Fruit fly (Drosophila melanogaster): ENCODE measurements around the gene kraken.

Gene kraken

DNA sequence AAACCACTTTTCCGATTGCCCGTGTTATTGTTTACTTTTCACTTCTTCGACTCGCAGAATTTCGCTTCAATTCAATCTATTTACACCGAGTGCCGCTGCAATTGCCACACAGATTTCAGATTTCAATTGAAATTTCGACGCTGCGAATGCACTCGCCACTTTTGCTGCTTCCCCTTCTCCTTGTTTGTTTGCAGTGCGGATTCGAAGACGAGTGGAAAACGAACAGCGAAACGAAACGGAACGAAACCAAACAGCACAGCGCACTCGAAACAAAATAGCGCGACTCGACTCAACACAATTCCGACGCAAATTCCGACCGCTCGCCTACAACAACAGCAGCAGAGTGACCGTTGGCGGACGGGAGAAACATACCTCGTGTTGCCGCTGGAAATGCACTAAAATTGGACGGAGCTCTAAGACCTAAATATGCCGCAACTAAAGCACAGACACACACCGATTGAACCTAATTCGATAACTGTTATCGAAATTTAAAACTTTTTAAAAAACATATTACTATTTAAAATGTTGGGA lies 1.8 kb upstream of the kraken start, which contains the start of gene drongo:
Gene drongo, minus strand, starts transcription at position 345 of the 531 bp plus-strand sequence.
- TF ChIP-seq CG17801 (GFP tag; optimal IDR thresholded peaks at IDR 0.05; ENCODE audit: partially characterized antibody), result peak; percentile 25

- TF ChIP-seq CG17801 (GFP tag; optimal IDR thresholded peaks at IDR 0.05; ENCODE audit: partially characterized antibody), result no peak
Observed at dm6 chr2L:855052-855547, 2.5 kb downstream of the kraken start, which contains the start of gene CG13949. CG13949 (plus strand) TSS chr2L:855337.

- TF ChIP-seq CG17801 (GFP tag; optimal IDR thresholded peaks at IDR 0.05; ENCODE audit: partially characterized antibody), result no peak
Observed at dm6 chr2L:856001-856400, 3.4 kb downstream of the kraken start.

dm6 chr2L:856690-857488 lies 4.3 kb downstream of the kraken start:
- no peak for TF ChIP-seq CG17801 (GFP tag; optimal IDR thresholded peaks at IDR 0.05; ENCODE audit: partially characterized antibody)

DNA sequence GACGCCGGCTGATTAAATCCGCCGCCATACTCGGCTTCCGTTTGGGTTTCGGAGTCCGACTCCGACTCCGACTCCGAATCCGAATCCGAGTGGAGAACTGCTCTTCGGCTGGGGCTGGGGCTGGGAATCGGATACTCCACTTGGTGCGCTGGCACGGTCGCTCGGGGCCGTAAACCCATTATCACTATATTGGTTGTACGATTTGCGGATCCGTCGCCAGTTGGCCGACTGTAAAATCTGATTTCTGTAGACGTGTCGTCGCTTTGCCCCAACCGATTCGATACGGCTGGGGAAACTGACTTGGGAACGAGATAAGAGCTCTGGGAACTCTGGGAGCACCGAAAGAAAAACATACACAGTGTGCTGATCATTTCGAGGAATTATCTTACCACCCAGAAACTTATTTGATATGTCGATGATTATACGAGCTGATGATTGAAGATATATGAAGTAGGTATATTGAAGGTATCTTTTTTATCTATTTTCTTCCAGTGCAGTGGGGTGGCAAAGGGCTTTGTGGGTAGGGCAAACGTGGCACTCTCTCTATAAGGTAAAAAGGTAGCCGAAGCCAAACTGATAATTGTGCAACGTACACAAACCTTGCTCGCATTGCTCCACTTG lies 5.4 kb downstream of the kraken start:
- TF ChIP-seq CG17801 (GFP tag; optimal IDR thresholded peaks at IDR 0.05; ENCODE audit: partially characterized antibody), result no peak

DNA sequence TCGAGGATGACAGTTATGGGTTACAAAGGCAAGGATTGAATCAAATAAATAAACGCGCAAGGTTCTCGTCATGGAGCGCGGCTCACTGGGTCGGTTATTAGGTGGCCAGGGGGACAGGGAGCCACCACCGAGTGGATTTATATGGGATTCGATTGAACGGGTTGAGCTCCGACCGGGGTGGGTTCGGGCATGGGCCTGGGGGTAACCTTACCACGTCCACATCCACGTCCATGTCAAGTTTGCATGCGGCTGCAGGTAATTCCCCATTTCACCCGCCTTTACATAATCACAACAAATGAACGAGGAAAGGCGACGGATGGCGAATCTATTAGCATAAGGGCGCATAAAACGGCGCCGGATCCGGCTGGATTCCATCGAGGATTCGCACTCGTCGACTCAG lies 7.3 kb downstream of the kraken start, which contains the start of gene CG13950:
Gene CG13950, plus strand, starts transcription at position 301 of the 400 bp plus-strand sequence.
- no peak for TF ChIP-seq CG17801 (GFP tag; optimal IDR thresholded peaks at IDR 0.05; ENCODE audit: partially characterized antibody)

DNA sequence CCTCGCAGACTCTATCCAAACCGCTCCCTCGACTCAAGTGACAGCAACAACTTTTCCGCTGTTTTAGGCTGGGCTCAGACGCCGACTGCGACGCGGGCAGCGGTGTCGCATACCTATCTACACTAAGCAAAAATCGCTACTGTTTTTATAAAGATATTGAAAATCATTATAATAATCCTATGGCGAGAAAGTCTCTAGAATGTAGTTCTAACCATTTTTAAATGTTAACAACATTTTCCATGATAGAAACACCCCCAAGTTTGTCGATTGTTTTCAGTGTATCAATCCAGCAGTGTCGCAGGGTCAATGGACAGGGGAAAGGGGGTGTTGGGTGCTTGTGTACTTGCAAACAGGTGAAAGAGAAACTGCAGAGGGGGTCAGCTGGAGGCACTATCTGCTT lies 13.3 kb downstream of the kraken start:
- TF ChIP-seq CG17801 (GFP tag; optimal IDR thresholded peaks at IDR 0.05; ENCODE audit: partially characterized antibody), result peak; percentile 97

- TF ChIP-seq CG17801 (GFP tag; optimal IDR thresholded peaks at IDR 0.05; ENCODE audit: partially characterized antibody), result peak; percentile 97
Observed at dm6 chr2L:866950-867744, 14.6 kb downstream of the kraken start.

DNA sequence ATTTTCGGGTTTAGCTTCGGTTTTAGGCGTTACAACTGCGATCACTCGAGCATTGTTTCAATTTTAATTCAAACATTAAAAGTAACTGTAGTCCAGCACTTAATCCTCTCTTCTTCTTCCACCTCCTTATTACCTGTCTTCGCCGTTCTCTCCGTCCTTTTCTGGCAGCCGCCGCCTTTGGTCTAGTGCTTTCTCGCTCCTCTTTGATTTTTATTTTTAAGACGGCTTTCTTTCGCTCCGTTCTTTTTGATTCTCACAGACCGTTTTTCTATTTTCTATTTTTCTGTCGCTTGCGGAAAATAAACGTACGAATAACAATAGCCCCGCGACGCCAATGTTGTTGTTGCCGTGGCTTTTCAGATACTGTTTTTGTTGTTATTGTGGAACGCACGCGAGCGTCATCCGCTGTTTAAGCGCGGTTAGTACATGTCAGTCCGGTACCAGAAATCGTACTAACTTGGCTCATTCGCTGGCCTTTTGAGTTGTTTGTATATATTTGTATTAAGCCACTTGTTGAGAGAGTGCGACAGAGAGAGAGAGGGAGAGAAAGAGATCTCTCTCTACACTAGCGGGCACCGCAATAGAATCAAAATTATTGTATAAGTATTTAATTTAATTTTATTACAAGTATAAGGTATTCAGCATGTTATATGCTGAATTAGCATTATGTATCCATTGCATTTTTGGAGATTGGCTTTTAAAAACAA lies 15.5 kb downstream of the kraken start, which contains the start of gene aru:
Gene aru, minus strand, starts transcription at position 456 of the 707 bp plus-strand sequence.
- peak; percentile 51 for TF ChIP-seq CG17801 (GFP tag; optimal IDR thresholded peaks at IDR 0.05; ENCODE audit: partially characterized antibody)

- TF ChIP-seq CG17801 (GFP tag; optimal IDR thresholded peaks at IDR 0.05; ENCODE audit: partially characterized antibody), result no peak
Observed at dm6 chr2L:868961-869360, 16.4 kb downstream of the kraken start.

DNA sequence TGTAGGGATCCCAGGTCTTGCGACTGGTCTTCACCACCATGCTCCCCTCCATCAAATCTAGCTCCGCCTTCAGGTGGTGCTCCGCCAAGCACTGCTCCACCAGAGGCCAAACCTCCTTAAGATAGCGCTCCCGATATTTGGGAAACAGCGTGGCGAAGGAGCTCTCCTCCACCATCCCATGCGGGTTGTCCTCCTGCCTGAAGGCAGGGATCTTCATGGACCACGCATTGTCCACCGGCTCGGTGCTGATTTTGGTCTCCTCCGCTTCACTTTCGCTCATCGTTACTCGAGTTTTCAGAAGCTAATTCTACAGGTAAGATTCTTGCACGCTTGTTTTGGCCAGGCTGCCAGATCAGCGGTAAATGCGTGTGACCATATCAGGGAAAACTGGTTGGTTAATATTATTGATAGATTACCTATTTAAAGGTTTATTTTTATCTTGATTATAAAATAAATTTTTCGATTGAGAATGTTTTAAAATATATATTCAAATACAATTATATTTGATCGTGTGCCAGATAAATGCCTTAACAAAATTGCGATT lies 17.0 kb downstream of the kraken start, which contains the start of gene dbe:
Gene dbe, minus strand, starts transcription at position 361 of the 544 bp plus-strand sequence.
- TF ChIP-seq CG17801 (GFP tag; optimal IDR thresholded peaks at IDR 0.05; ENCODE audit: partially characterized antibody), result no peak

- TF ChIP-seq CG17801 (GFP tag; optimal IDR thresholded peaks at IDR 0.05; ENCODE audit: partially characterized antibody), result no peak
Observed at dm6 chr2L:870285-870684, 17.7 kb downstream of the kraken start, which contains the start of gene PNUTS. PNUTS (plus strand) TSS chr2L:870465.

- TF ChIP-seq CG17801 (GFP tag; optimal IDR thresholded peaks at IDR 0.05; ENCODE audit: partially characterized antibody), result peak; percentile 70
Observed at dm6 chr2L:870749-871418, 18.3 kb downstream of the kraken start.

Data from ovary, adult (tissue).